Worm (Caenorhabditis elegans) whole organism, L1 larva: Measurements from ENCODE around the gene Y46E12BL.2.

ENCODE experiments used
- aha-1 ChIP-seq: fragments of 150-350 bp; optimal IDR thresholded peaks from 2 replicates; lab custom pipeline; 2014; ENCODE audit warnings: missing biosample characterization, missing genetic modification characterization
- lin-15B ChIP-seq: fragments of 150-350 bp; sonication (generic microtip); optimal IDR thresholded peaks from 3 replicates; lab custom pipeline; 2014; ENCODE audit warnings: missing biosample characterization, missing genetic modification characterization
- lin-35 ChIP-seq, 2 experiments: fragments of 150-350 bp; optimal IDR thresholded peaks; 2 replicates each; lab custom pipeline; 2014; ENCODE audit warnings: missing biosample characterization in 2 of 2, missing genetic modification characterization in 2 of 2, missing genetic modification reagents in 2 of 2

ce11 chrII:15196433-15196832 is 36.3 kb upstream of the Y46E12BL.2 start, which contains the start of gene spsb-1:
- TF ChIP-seq aha-1 (tag; lab: Kevin White, UChicago) (no peak), lin-35 (GFP tag; optimal IDR thresholded peaks at IDR 0.05; lab: Kevin White, UChicago) (no peak), lin-15B (tag; lab: Kevin White, UChicago) (no peak)
